Worm (Caenorhabditis elegans): ENCODE measurements around the gene fbxa-22.

Gene fbxa-22

DNA sequence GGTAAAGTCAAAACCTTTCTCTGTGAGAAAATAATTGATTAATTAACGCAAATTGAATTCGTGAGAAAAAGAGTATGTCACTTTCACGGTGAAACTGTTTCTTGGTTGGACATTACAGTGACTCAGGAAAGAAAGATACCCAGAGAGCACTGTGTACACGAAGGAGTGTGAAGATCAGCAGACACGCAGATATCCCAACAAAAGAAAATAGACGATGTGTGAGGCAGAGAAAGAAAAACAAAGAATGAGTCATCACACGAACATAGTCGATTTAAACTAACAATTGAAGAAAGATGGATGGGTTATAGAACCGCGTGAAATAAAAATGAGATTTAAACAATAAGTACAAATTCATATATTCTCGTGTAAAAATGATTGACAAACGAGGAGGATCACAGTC is 30.7 kb upstream of the fbxa-22 start:
- TF ChIP-seq nfya-1 (tag; optimal IDR thresholded peaks at IDR 0.05) (peak; percentile 30), npax-4 (tag; optimal IDR thresholded peaks at IDR 0.05) (no peak)

DNA sequence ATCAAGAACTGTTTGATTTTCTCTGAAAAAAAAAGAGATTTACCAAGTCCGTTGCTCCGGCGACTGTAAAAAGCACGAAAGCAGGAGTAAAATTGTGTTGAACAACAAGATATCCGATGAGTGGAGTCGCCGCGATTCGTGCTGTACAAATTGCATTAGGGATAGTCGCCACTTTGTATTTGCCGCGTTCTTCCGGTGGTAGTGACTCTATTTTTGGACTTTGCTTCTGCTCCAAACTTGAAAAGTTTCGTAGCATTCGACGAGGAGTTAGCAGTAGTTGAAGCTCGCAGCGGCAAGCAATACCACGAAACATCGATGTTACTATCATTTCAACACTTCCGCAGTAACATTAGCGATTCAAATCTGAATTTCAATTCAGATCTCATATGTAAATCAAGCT is 29.1 kb upstream of the fbxa-22 start, which contains the start of gene crls-1:
Gene crls-1 (minus strand): TSS at position 363 of the 400 bp plus-strand sequence.
- no peak for TF ChIP-seq fax-1 (tag; optimal IDR thresholded peaks at IDR 0.05)
- TF ChIP-seq elt-4 (tag; optimal IDR thresholded peaks at IDR 0.05): no peak
- no peak for TF ChIP-seq ceh-9 (tag; optimal IDR thresholded peaks at IDR 0.05)
- no peak for TF ChIP-seq ceh-34 (tag; optimal IDR thresholded peaks at IDR 0.05)
- TF ChIP-seq pqm-1 (tag; optimal IDR thresholded peaks at IDR 0.05): no peak
- no peak for TF ChIP-seq hlh-13 (GFP tag; optimal IDR thresholded peaks at IDR 0.05)
- TF ChIP-seq npax-4 (tag; optimal IDR thresholded peaks at IDR 0.05): no peak

DNA sequence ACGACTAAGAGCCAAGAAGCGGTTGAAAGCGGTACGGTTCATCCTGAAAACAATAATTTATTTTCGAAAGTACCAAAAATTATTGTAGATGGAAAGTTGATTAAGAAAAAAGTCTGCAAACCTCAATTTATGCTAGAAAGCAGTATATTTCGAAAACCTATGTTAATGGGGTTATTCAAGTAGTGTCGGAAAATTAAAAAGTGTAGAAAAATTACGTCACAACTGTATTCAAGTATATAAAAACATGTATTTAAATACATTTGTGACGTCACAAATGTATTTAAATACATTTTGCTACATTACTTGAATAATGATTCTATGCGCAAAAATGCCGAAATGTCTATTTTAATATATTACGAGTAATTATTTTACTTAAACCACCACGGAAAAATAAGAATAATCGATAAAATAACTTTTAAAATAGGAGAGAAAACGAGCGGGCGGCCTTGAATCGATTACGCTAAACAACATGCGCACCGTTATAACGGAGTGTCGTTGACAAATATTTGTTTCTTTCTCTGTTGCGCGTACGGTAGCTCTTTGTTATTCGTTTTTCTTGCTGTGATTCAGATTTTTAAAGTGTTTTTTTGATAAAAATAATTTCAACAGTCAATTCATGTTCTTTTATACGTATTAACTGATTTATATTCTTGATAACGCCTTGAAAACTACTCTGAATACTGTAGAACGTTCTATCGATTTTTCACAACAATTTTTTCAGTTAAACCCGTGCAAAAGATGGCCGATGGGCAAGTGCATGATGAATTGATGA is 27.9 kb upstream of the fbxa-22 start, which contains the start of the genes F23H11.5 and bra-2:
Gene F23H11.5 (minus strand): TSS at position 51 of the 772 bp plus-strand sequence.
Gene bra-2 (plus strand): TSS at position 722 of the 772 bp plus-strand sequence.
- TF ChIP-seq nhr-232 (tag; optimal IDR thresholded peaks at IDR 0.05) (no peak), ceh-48 (tag; optimal IDR thresholded peaks at IDR 0.05) (peak; percentile 57)

DNA sequence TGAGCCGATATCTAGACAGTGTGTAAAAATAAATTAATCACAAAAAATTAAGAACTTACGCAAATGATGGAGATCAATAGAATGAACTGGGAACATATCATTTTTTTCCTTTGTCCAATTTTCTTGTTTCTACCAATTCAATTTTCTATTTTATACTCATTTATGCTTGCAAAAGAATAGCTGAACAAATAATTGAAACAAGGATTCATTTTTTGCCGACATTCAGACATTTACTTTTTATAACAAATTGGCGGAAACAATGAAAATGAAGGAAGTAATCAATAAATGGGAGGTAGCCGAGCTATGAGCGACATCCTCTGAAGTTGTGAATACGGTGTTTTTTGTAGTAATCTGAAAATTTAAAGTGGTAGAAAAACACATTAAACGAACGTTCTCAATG is 21.8 kb upstream of the fbxa-22 start, which contains the start of gene idpp-13:
Gene idpp-13 (minus strand): TSS at position 101 of the 400 bp plus-strand sequence.
- TF ChIP-seq hlh-30 (tag; optimal IDR thresholded peaks at IDR 0.05; ENCODE audit: insufficient read depth): no peak
- no peak for TF ChIP-seq dmd-4 (tag; optimal IDR thresholded peaks at IDR 0.05; ENCODE audit: borderline replicate concordance)
- no peak for TF ChIP-seq pha-2 (tag; optimal IDR thresholded peaks at IDR 0.05)
- no peak for TF ChIP-seq lin-11 (tag; optimal IDR thresholded peaks at IDR 0.05)
- TF ChIP-seq ceh-45 (GFP tag; IDR thresholded peaks at IDR 0.05): no peak
- no peak for TF ChIP-seq nhr-11 (tag; optimal IDR thresholded peaks at IDR 0.05)
- TF ChIP-seq ceh-34 (tag; optimal IDR thresholded peaks at IDR 0.05): no peak
- no peak for TF ChIP-seq ceh-18 (tag; optimal IDR thresholded peaks at IDR 0.05)
- no peak for TF ChIP-seq ceh-31 (tag; optimal IDR thresholded peaks at IDR 0.05)

DNA sequence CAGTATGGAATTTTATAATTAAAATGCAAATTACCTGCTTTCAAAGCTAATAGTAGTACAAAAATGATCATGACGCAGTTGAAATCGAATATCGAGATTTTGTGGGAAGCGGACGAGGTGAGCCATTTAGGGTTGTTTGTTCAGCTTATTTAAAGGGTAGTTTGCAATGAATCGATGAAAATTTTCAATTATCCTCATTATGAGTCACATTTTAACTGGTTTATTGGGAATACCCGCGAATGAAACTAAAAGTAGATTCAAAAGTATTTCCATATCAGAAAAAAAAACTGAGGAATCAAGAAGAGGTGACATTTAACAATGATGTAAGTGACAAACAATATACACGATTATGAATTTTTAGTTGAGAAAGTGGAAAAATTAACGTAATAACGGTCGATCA is 19.3 kb upstream of the fbxa-22 start, which contains the start of gene F23H11.7:
Gene F23H11.7 (minus strand): TSS at position 101 of the 400 bp plus-strand sequence.
- TF ChIP-seq che-1 (tag; optimal IDR thresholded peaks at IDR 0.05): no peak
- TF ChIP-seq hlh-13 (GFP tag; optimal IDR thresholded peaks at IDR 0.05): no peak
- TF ChIP-seq npax-4 (tag; optimal IDR thresholded peaks at IDR 0.05): no peak
- TF ChIP-seq rnt-1 (tag; optimal IDR thresholded peaks at IDR 0.05): no peak
- no peak for TF ChIP-seq unc-86 (tag; optimal IDR thresholded peaks at IDR 0.05)
- TF ChIP-seq K09A11.1 (tag; optimal IDR thresholded peaks at IDR 0.05; ENCODE audit: insufficient read depth): no peak
- no peak for TF ChIP-seq lim-6 (tag; optimal IDR thresholded peaks at IDR 0.05)
- no peak for TF ChIP-seq unc-3 (GFP tag; conservative IDR thresholded peaks at IDR 0.05)
- no peak for TF ChIP-seq unc-3 (tag; optimal IDR thresholded peaks at IDR 0.05)
- TF ChIP-seq ceh-34 (tag; optimal IDR thresholded peaks at IDR 0.05): no peak
- no peak for TF ChIP-seq pax-1 (tag; optimal IDR thresholded peaks at IDR 0.05)
- no peak for TF ChIP-seq sox-2 (GFP tag; IDR thresholded peaks at IDR 0.05)
- no peak for TF ChIP-seq unc-55 (GFP tag; optimal IDR thresholded peaks at IDR 0.05)
- no peak for TF ChIP-seq ceh-9 (tag; optimal IDR thresholded peaks at IDR 0.05)
- TF ChIP-seq tbx-7 (tag; optimal IDR thresholded peaks at IDR 0.05): no peak
- no peak for TF ChIP-seq hlh-30 (tag; optimal IDR thresholded peaks at IDR 0.05; ENCODE audit: insufficient read depth)
- TF ChIP-seq ztf-16 (tag; optimal IDR thresholded peaks at IDR 0.05): no peak
- TF ChIP-seq ceh-31 (tag; optimal IDR thresholded peaks at IDR 0.05): no peak
- TF ChIP-seq gmeb-2 (tag; optimal IDR thresholded peaks at IDR 0.05): no peak
- no peak for TF ChIP-seq fkh-10 (GFP tag; optimal IDR thresholded peaks at IDR 0.05)
- no peak for TF ChIP-seq pros-1 (tag; optimal IDR thresholded peaks at IDR 0.05)

All from whole organism, late embryonic.